Worm (Caenorhabditis elegans) whole organism, L3 larva: Measurements from ENCODE around the gene F41H10.3.

Source experiments
- aly-2 ChIP-seq: fragments of 150-350 bp; optimal IDR thresholded peaks from 2 replicates; lab custom pipeline; 2014; ENCODE audit warnings: missing biosample characterization, missing genetic modification characterization
- elt-1 ChIP-seq: fragments of 150-350 bp; optimal IDR thresholded peaks from 2 replicates; lab custom pipeline; 2014; ENCODE audit warnings: missing biosample characterization, missing genetic modification characterization
- elt-2 ChIP-seq: sonication (generic microtip); optimal IDR thresholded peaks from 2 replicates; lab custom pipeline; 2016; ENCODE audit warnings: missing genetic modification reagents, mild to moderate bottlenecking, missing genetic modification characterization, missing compliant biosample characterization
- eor-1 ChIP-seq, 2 experiments: fragments of 150-350 bp; optimal IDR thresholded peaks; 2 replicates each; lab custom pipeline; 2014 to 2018; ENCODE audit warnings: missing biosample characterization in 2 of 2, missing genetic modification characterization in 2 of 2
- mdl-1 ChIP-seq: fragments of 150-350 bp; optimal IDR thresholded peaks from 2 replicates; lab custom pipeline; 2014; ENCODE audit warnings: missing biosample characterization, missing genetic modification characterization
- nhr-11 ChIP-seq: fragments of 150-350 bp; optimal IDR thresholded peaks from 2 replicates; lab custom pipeline; 2014; ENCODE audit warnings: missing biosample characterization, missing genetic modification characterization
- nhr-77 ChIP-seq: fragments of 150-350 bp; optimal IDR thresholded peaks from 2 replicates; lab custom pipeline; 2014; ENCODE audit warnings: missing biosample characterization, missing genetic modification characterization
- skn-1 ChIP-seq: fragments of 150-350 bp; optimal IDR thresholded peaks from 2 replicates; lab custom pipeline; 2014; ENCODE audit warnings: missing biosample characterization, missing genetic modification characterization
- snpc-4 ChIP-seq: fragments of 150-350 bp; optimal IDR thresholded peaks from 2 replicates; lab custom pipeline; 2014; ENCODE audit warnings: missing biosample characterization, missing genetic modification characterization

DNA sequence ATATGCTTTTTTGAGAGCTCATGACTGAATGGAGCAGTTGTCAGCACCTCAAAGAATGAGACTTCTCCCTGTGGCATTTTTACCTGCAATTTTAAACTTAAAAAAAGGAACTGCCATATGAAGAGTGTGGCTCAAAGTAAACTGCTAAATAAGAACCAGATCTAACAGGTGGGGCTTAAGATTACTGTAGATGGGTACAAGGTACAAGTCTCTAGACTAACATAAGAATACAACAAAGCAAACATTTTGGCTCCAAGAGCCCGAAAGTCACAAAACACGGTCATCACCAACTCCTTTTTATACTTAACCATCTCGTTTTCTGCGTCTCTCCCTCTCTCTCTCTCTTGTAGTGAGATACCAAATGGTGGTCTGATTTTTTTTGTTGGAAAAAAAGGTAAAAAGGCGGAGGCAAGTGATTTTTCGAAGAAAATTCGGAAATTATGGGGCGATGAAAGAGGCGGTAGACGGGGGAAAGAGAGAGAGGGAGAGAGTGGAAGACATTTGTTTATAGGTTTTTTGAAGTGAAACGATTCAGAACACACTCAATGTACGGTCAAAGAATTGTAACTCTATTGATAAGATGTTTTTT lies 19.0 kb downstream of the F41H10.3 start, which contains the start of gene elo-6:
- peak; percentile 85 for TF ChIP-seq elt-2 (tag; lab: Kevin White, UChicago)
- TF ChIP-seq aly-2 = no peak
- TF ChIP-seq nhr-11 = no peak
- no peak for TF ChIP-seq mdl-1 (tag; lab: Kevin White, UChicago)
- TF ChIP-seq eor-1 (tag; optimal IDR thresholded peaks at IDR 0.05; lab: Kevin White, UChicago) = no peak
- TF ChIP-seq elt-1 (tag; lab: Kevin White, UChicago) = no peak
- no peak for TF ChIP-seq snpc-4 (tag; lab: Kevin White, UChicago)
- no peak for TF ChIP-seq nhr-77 (tag; lab: Kevin White, UChicago)
- no peak for TF ChIP-seq skn-1 (tag; lab: Kevin White, UChicago)
